Fruit fly (Drosophila melanogaster): ENCODE measurements around the gene RpS14b.

Gene RpS14b

dm6 chrX:7970396-7970795 is 35.7 kb downstream of the RpS14b start (continued):
- TF ChIP-seq caup (GFP tag; optimal IDR thresholded peaks at IDR 0.05; ENCODE audit: severe bottlenecking) (peak; percentile 51), ems (GFP tag; optimal IDR thresholded peaks at IDR 0.05) (peak; percentile 51), jing (GFP tag; optimal IDR thresholded peaks at IDR 0.05) (peak; percentile 8), H2.0 (GFP tag; IDR thresholded peaks at IDR 0.05) (0 out of 2 replicates have a peak, but pooled peaks have one; percentile 5), CG3995 (GFP tag; optimal IDR thresholded peaks at IDR 0.05) (no peak), CG13624 (GFP tag; optimal IDR thresholded peaks at IDR 0.05) (peak; percentile 10), NC2β (GFP tag; optimal IDR thresholded peaks at IDR 0.05) (no peak), Doc2 (GFP tag; IDR thresholded peaks at IDR 0.05) (no peak), CG17829 (tag; optimal IDR thresholded peaks at IDR 0.05) (peak; percentile 36), Atf-2 (GFP tag; optimal IDR thresholded peaks at IDR 0.05) (no peak), CG15073 (GFP tag; optimal IDR thresholded peaks at IDR 0.05) (no peak), CG7357 (GFP tag; IDR thresholded peaks at IDR 0.05) (no peak), CG13287 (GFP tag; IDR thresholded peaks at IDR 0.05; ENCODE audit: partially characterized antibody) (peak; percentile 70), disco-r (GFP tag; optimal IDR thresholded peaks at IDR 0.05) (no peak), Mad (GFP tag; optimal IDR thresholded peaks at IDR 0.05) (peak; percentile 33), insv (GFP tag; optimal IDR thresholded peaks at IDR 0.05) (no peak), fd102C (GFP tag; optimal IDR thresholded peaks at IDR 0.05) (no peak), lov (optimal IDR thresholded peaks at IDR 0.05) (no peak), lov (GFP tag; IDR thresholded peaks at IDR 0.05) (no peak), Hr39 (optimal IDR thresholded peaks at IDR 0.05) (no peak), CG17385 (GFP tag; optimal IDR thresholded peaks at IDR 0.05) (peak; percentile 47), fru (optimal IDR thresholded peaks at IDR 0.05) (no peak), CG17612 (GFP tag; IDR thresholded peaks at IDR 0.05) (no peak), cas (GFP tag; IDR thresholded peaks at IDR 0.05) (no peak), CG16815 (GFP tag; optimal IDR thresholded peaks at IDR 0.05) (no peak), vvl (GFP tag; IDR thresholded peaks at IDR 0.05) (no peak; the same call in 1 of the 2 replicates), sens (GFP tag) (peak; percentile 90), p53 (GFP tag; optimal IDR thresholded peaks at IDR 0.05) (no peak), HLH54F (GFP tag; optimal IDR thresholded peaks at IDR 0.05) (peak; percentile 37), ase (GFP tag; IDR thresholded peaks at IDR 0.05) (no peak), Drgx (GFP tag; IDR thresholded peaks at IDR 0.05) (peak; percentile 69), ewg (GFP tag; optimal IDR thresholded peaks at IDR 0.05) (no peak), pb (GFP tag; optimal IDR thresholded peaks at IDR 0.05) (no peak), lilli (GFP tag; optimal IDR thresholded peaks at IDR 0.05) (peak; percentile 68), hb (GFP tag; IDR thresholded peaks at IDR 0.05; ENCODE audit: partially characterized antibody) (no peak), br (optimal IDR thresholded peaks at IDR 0.05) (no peak), Sry-δ (GFP tag; optimal IDR thresholded peaks at IDR 0.05) (peak; percentile 56), Hr51 (GFP tag; optimal IDR thresholded peaks at IDR 0.05) (peak in 1 of 2 experiments; percentile 62), Dll (GFP tag; IDR thresholded peaks at IDR 0.05; ENCODE audit: partially characterized antibody) (peak; percentile 83), esg (GFP tag; conservative IDR thresholded peaks at IDR 0.05) (peak; percentile 32; the same call in 1 of the 2 replicates), Scr (GFP tag; IDR thresholded peaks at IDR 0.05; ENCODE audit: partially characterized antibody) (peak; percentile 65), CG5953 (GFP tag; IDR thresholded peaks at IDR 0.05) (no peak), CG12659 (GFP tag; optimal IDR thresholded peaks at IDR 0.05) (peak; percentile 58), kah (GFP tag; optimal IDR thresholded peaks at IDR 0.05) (no peak), sna (GFP tag; IDR thresholded peaks at IDR 0.05; ENCODE audit: partially characterized antibody) (no peak; the same call in 1 of the 2 replicates), cad (GFP tag; optimal IDR thresholded peaks at IDR 0.05) (no peak), Dp (GFP tag; optimal IDR thresholded peaks at IDR 0.05) (no peak), B-H2 (GFP tag; optimal IDR thresholded peaks at IDR 0.05) (peak; percentile 40), ERR (GFP tag; optimal IDR thresholded peaks at IDR 0.05) (no peak), Lhr (GFP tag; optimal IDR thresholded peaks at IDR 0.05) (no peak), crc (GFP tag; optimal IDR thresholded peaks at IDR 0.05) (no peak), ham (GFP tag; IDR thresholded peaks at IDR 0.05) (no peak), CG1024 (GFP tag; IDR thresholded peaks at IDR 0.05) (no peak)
